Worm (Caenorhabditis elegans) whole organism, early embryonic: ENCODE measurements around the gene col-79.

Experiments used
- B0310.2 ChIP-seq: sonication (generic microtip); optimal IDR thresholded peaks from 2 replicates; lab custom pipeline; 2016; ENCODE audit warnings: mild to moderate bottlenecking, missing genetic modification characterization, missing compliant biosample characterization
- aly-1 ChIP-seq: sonication (generic microtip); optimal IDR thresholded peaks from 2 replicates; lab custom pipeline; 2016; ENCODE audit warnings: missing genetic modification characterization, missing compliant biosample characterization
- ama-1 ChIP-seq: fragments of 150-350 bp; optimal IDR thresholded peaks from 2 replicates; lab custom pipeline; 2014
- ets-7 ChIP-seq: sonication (generic microtip); optimal IDR thresholded peaks from 2 replicates; lab custom pipeline; 2016; ENCODE audit warnings: missing genotype, missing genetic modification characterization, missing compliant biosample characterization
- flt-1 ChIP-seq: fragments of 200-800 bp; sonication (Bioruptor generic); IDR thresholded peaks from 2 replicates; pipeline ENCODE4 v1.3.6; 2022; ENCODE audit warnings: missing genetic modification characterization, missing compliant biosample characterization
- hmbx-1 ChIP-seq: sonication (generic microtip); optimal IDR thresholded peaks from 2 replicates; lab custom pipeline; 2016; ENCODE audit warnings: mild to moderate bottlenecking, missing genetic modification characterization, missing compliant biosample characterization
- hmg-4 ChIP-seq: fragments of 200-800 bp; sonication (Bioruptor generic); optimal IDR thresholded peaks from 2 replicates; lab custom pipeline; 2018; ENCODE audit warnings: mild to moderate bottlenecking, missing genetic modification characterization, missing compliant biosample characterization
- hnd-1 ChIP-seq: sonication (generic microtip); optimal IDR thresholded peaks from 2 replicates; lab custom pipeline; 2016; ENCODE audit warnings: missing genetic modification characterization, missing compliant biosample characterization
- scrt-1 ChIP-seq: fragments of 200-800 bp; sonication (Bioruptor generic); IDR thresholded peaks from 2 replicates; pipeline ENCODE4 v1.3.6; 2022; ENCODE audit warnings: missing genetic modification characterization, missing compliant biosample characterization
- sea-1 ChIP-seq: fragments of 200-800 bp; sonication (Bioruptor generic); conservative IDR thresholded peaks from 2 replicates; pipeline ENCODE4 v1.3.6; 2022; ENCODE audit warnings: missing genetic modification characterization, missing compliant biosample characterization
- tbx-11 ChIP-seq: fragments of 200-800 bp; sonication (Bioruptor generic); IDR thresholded peaks from 2 replicates; pipeline ENCODE4 v1.3.6; 2022; ENCODE audit warnings: missing genetic modification characterization, missing compliant biosample characterization
- tbx-37 ChIP-seq: fragments of 200-800 bp; sonication (Bioruptor generic); conservative IDR thresholded peaks from 2 replicates; pipeline ENCODE4 v1.3.6; 2022; ENCODE audit warnings: missing genetic modification reagents, missing genetic modification characterization, missing compliant biosample characterization

DNA sequence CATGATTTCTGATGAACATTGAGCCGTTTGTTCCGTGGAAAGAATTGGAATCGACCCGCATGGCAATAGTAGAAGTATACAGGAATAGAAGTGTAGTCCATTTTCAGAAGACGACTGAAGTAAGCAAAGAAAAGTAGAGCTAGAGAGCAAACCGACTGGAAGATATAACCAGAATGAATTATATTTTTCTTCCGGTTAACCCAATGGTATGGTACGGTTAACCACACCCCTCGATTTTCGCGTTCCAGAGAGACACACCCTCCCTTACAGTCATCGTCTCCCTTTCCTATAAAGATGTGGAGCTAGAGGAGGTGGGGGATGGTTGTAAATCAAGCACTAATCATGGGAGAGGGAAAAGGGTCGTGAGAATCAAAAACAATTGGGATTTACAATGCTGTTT, 19.7 kb downstream of the col-79 start, which contains the start of gene C09G5.14:
- TF ChIP-seq ama-1 (lab: Kevin White, UChicago) (no peak), flt-1 (GFP tag; lab: Robert Waterston, UW) (no peak), hnd-1 (tag; lab: Kevin White, UChicago) (no peak), hmg-4 (GFP tag; lab: Kevin White, UChicago) (no peak), sea-1 (GFP tag; lab: Robert Waterston, UW) (no peak), tbx-37 (GFP tag; lab: Robert Waterston, UW) (no peak), hmbx-1 (tag; lab: Kevin White, UChicago) (no peak), B0310.2 (tag; lab: Kevin White, UChicago) (no peak), aly-1 (tag; lab: Kevin White, UChicago) (no peak), scrt-1 (no peak), tbx-11 (GFP tag; lab: Robert Waterston, UW) (no peak), ets-7 (tag; lab: Kevin White, UChicago) (no peak)
